Fruit fly (Drosophila melanogaster) whole organism, pupa: Measurements from ENCODE around the gene CG6497.

Source experiments
- CG10348 ChIP-seq: fragments of 200-800 bp; sonication (Bioruptor generic); IDR thresholded peaks from 2 replicates; pipeline ENCODE4 v1.3.6; 2022; ENCODE audit warnings: missing biosample characterization, missing genetic modification characterization
- CG12605 ChIP-seq: fragments of 200-800 bp; sonication (Bioruptor generic); IDR thresholded peaks from 2 replicates; pipeline ENCODE4 v1.3.6; 2022; ENCODE audit warnings: missing biosample characterization, missing genetic modification characterization
- CG13204 ChIP-seq: fragments of 200-800 bp; sonication (Bioruptor generic); optimal IDR thresholded peaks from 2 replicates; lab custom pipeline; 2018; ENCODE audit warnings: missing biosample characterization, mild to moderate bottlenecking, missing genetic modification characterization, moderate library complexity
- CG14655 ChIP-seq: fragments of 200-800 bp; sonication (Bioruptor generic); optimal IDR thresholded peaks from 3 replicates; lab custom pipeline; 2017; ENCODE audit warnings: mild to moderate bottlenecking, missing biosample characterization, missing genetic modification reagents, missing genetic modification characterization
- CG15710 ChIP-seq: fragments of 200-800 bp; sonication (Bioruptor generic); optimal IDR thresholded peaks from 2 replicates; lab custom pipeline; 2018; ENCODE audit warnings: missing biosample characterization, mild to moderate bottlenecking, missing genetic modification characterization, moderate library complexity
- CG17806 ChIP-seq: fragments of 200-800 bp; sonication (Bioruptor generic); optimal IDR thresholded peaks from 2 replicates; lab custom pipeline; 2018; ENCODE audit warnings: missing biosample characterization, mild to moderate bottlenecking, missing genetic modification characterization, moderate library complexity
- CG32121 ChIP-seq: fragments of 200-800 bp; sonication (Bioruptor generic); IDR thresholded peaks from 2 replicates; pipeline ENCODE4 v1.3.6; 2022; ENCODE audit warnings: missing biosample characterization, missing genetic modification characterization
- CG34367 ChIP-seq: fragments of 200-800 bp; sonication (Bioruptor generic); optimal IDR thresholded peaks from 2 replicates; lab custom pipeline; 2018; ENCODE audit warnings: missing biosample characterization, mild to moderate bottlenecking, missing genetic modification characterization
- CG4496 ChIP-seq: fragments of 200-800 bp; sonication (Bioruptor generic); IDR thresholded peaks from 3 replicates; pipeline ENCODE4 v1.3.6; 2022; ENCODE audit warnings: missing biosample characterization, missing genetic modification characterization
- CG8159 ChIP-seq: fragments of 200-800 bp; sonication (Bioruptor generic); optimal IDR thresholded peaks from 3 replicates; lab custom pipeline; 2018; ENCODE audit warnings: missing biosample characterization, mild to moderate bottlenecking, missing genetic modification characterization, moderate library complexity
- CG8301 ChIP-seq: fragments of 200-800 bp; sonication (Bioruptor generic); optimal IDR thresholded peaks from 2 replicates; lab custom pipeline; 2018; ENCODE audit warnings: missing biosample characterization, mild to moderate bottlenecking, missing genetic modification characterization
- CG9948 ChIP-seq: fragments of 200-800 bp; sonication (Bioruptor generic); optimal IDR thresholded peaks from 2 replicates; lab custom pipeline; 2018; ENCODE audit warnings: missing biosample characterization, mild to moderate bottlenecking, missing genetic modification characterization, moderate library complexity
- D1 ChIP-seq: fragments of 200-800 bp; sonication (Bioruptor generic); optimal IDR thresholded peaks from 2 replicates; lab custom pipeline; 2018; ENCODE audit warnings: missing biosample characterization, mild to moderate bottlenecking, missing genetic modification characterization, moderate library complexity
- EcR ChIP-seq: fragments of 200-800 bp; sonication (Bioruptor generic); optimal IDR thresholded peaks from 3 replicates; lab custom pipeline; 2019; ENCODE audit warnings: missing biosample characterization, missing genetic modification characterization, mild to moderate bottlenecking, moderate library complexity, missing genetic modification reagents
- Ets98B ChIP-seq: fragments of 200-800 bp; sonication (Bioruptor generic); IDR thresholded peaks from 2 replicates; pipeline ENCODE4 v1.3.6; 2022; ENCODE audit warnings: missing biosample characterization, missing genetic modification characterization
- Pif1A ChIP-seq: fragments of 200-800 bp; sonication (Bioruptor generic); optimal IDR thresholded peaks from 3 replicates; lab custom pipeline; 2016; ENCODE audit warnings: missing biosample characterization, missing genetic modification characterization
- Pif1B ChIP-seq: fragments of 200-800 bp; sonication (Bioruptor generic); optimal IDR thresholded peaks from 3 replicates; lab custom pipeline; 2016; ENCODE audit warnings: missing biosample characterization, missing genetic modification characterization
- Snoo ChIP-seq: fragments of 200-800 bp; sonication (Bioruptor generic); optimal IDR thresholded peaks from 3 replicates; lab custom pipeline; 2017; ENCODE audit warnings: missing biosample characterization, mild to moderate bottlenecking, missing genetic modification characterization, inconsistent platforms
- fd96Ca ChIP-seq: fragments of 200-800 bp; sonication (Bioruptor generic); IDR thresholded peaks from 3 replicates; pipeline ENCODE4 v1.3.6; 2022; ENCODE audit warnings: missing biosample characterization, missing genetic modification characterization
- gl ChIP-seq: fragments of 200-800 bp; sonication (Bioruptor generic); optimal IDR thresholded peaks from 2 replicates; lab custom pipeline; 2018; ENCODE audit warnings: missing biosample characterization, mild to moderate bottlenecking, missing genetic modification characterization
- rn ChIP-seq: fragments of 200-800 bp; sonication (Bioruptor generic); IDR thresholded peaks from 2 replicates; pipeline ENCODE4 v1.3.6; 2022; ENCODE audit warnings: missing biosample characterization, missing genetic modification characterization

CG6497 gene

dm6 chr3L:17242078-17242613, 11.6 kb downstream of the CG6497 start, which contains the start of gene Afg3l2:
TSS of gene Afg3l2 (minus strand) at chr3L:17242128.
- TF ChIP-seq Pif1A (peak; percentile 65), EcR (GFP tag; lab: Kevin White, UChicago) (no peak), CG13204 (GFP tag; lab: Kevin White, UChicago) (no peak), CG14655 (GFP tag; lab: Kevin White, UChicago) (peak; percentile 66), Ets98B (GFP tag; lab: Robert Waterston, UW) (peak; percentile 78), CG8301 (tag; lab: Kevin White, UChicago) (peak; percentile 77), Snoo (no peak), rn (GFP tag; lab: Robert Waterston, UW) (peak; percentile 33; the same call in 1 of the 2 replicates), Pif1B (GFP tag; lab: Kevin White, UChicago) (peak; percentile 55), gl (tag; lab: Kevin White, UChicago) (no peak), CG10348 (no peak), D1 (peak; percentile 35), CG17806 (tag; lab: Kevin White, UChicago) (no peak), CG4496 (GFP tag; lab: Robert Waterston, UW) (peak; percentile 85), fd96Ca (GFP tag; lab: Robert Waterston, UW) (peak; percentile 72), CG8159 (tag; lab: Kevin White, UChicago) (peak; percentile 79), CG34367 (tag; lab: Kevin White, UChicago) (no peak), CG15710 (tag; lab: Kevin White, UChicago) (peak; percentile 47), CG9948 (tag; lab: Kevin White, UChicago) (peak; percentile 47), CG32121 (no peak), CG12605 (GFP tag; lab: Robert Waterston, UW) (peak; percentile 33; the same call in 1 of the 2 replicates)

dm6 chr3L:17238129-17238732, 15.5 kb downstream of the CG6497 start, which contains the start of gene Rbp6:
TSS of gene Rbp6 (minus strand) at chr3L:17238212.
- no peak for TF ChIP-seq EcR (GFP tag; lab: Kevin White, UChicago)
- peak; percentile 63 for TF ChIP-seq CG13204 (GFP tag; lab: Kevin White, UChicago)
- TF ChIP-seq Pif1B (GFP tag; lab: Kevin White, UChicago): peak; percentile 34
- peak; percentile 59 for TF ChIP-seq CG14655 (GFP tag; lab: Kevin White, UChicago)
- peak; percentile 34; the same call in 1 of the 3 replicates for TF ChIP-seq fd96Ca (GFP tag; lab: Robert Waterston, UW)
- TF ChIP-seq CG8301 (tag; lab: Kevin White, UChicago): peak; percentile 49
- peak; percentile 41; the same call in 1 of the 2 replicates for TF ChIP-seq CG32121
- peak; percentile 41 for TF ChIP-seq Pif1A
- TF ChIP-seq CG8159 (tag; lab: Kevin White, UChicago): no peak
- no peak for TF ChIP-seq D1
- TF ChIP-seq CG34367 (tag; lab: Kevin White, UChicago): no peak
- no peak for TF ChIP-seq gl (tag; lab: Kevin White, UChicago)
- TF ChIP-seq Snoo: peak; percentile 35
- peak; percentile 75 for TF ChIP-seq CG4496 (GFP tag; lab: Robert Waterston, UW)
- peak; percentile 33 for TF ChIP-seq CG9948 (tag; lab: Kevin White, UChicago)
- TF ChIP-seq CG15710 (tag; lab: Kevin White, UChicago): no peak
- TF ChIP-seq Ets98B (GFP tag; lab: Robert Waterston, UW): peak; percentile 64
- peak; percentile 15; the same call in 1 of the 2 replicates for TF ChIP-seq CG10348
- no peak for TF ChIP-seq rn (GFP tag; lab: Robert Waterston, UW)
- peak; percentile 37 for TF ChIP-seq CG17806 (tag; lab: Kevin White, UChicago)
- TF ChIP-seq CG12605 (GFP tag; lab: Robert Waterston, UW): no peak

- TF ChIP-seq D1: no peak
- TF ChIP-seq Snoo: no peak
- no peak for TF ChIP-seq Ets98B (GFP tag; lab: Robert Waterston, UW)
- no peak for TF ChIP-seq CG13204 (GFP tag; lab: Kevin White, UChicago)
- no peak for TF ChIP-seq EcR (GFP tag; lab: Kevin White, UChicago)
- TF ChIP-seq CG12605 (GFP tag; lab: Robert Waterston, UW): no peak
- no peak for TF ChIP-seq CG14655 (GFP tag; lab: Kevin White, UChicago)
- TF ChIP-seq CG32121: no peak
- TF ChIP-seq gl (tag; lab: Kevin White, UChicago): no peak
- TF ChIP-seq CG10348: no peak
These were observed 16.7 kb downstream of the CG6497 start for dm6 chr3L:17237003-17237402.

dm6 chr3L:17226330-17226729, 27.4 kb downstream of the CG6497 start:
- TF ChIP-seq CG12605 (GFP tag; lab: Robert Waterston, UW): no peak
- TF ChIP-seq D1: no peak
- peak; percentile 45 for TF ChIP-seq CG14655 (GFP tag; lab: Kevin White, UChicago)
- TF ChIP-seq CG32121: no peak
- TF ChIP-seq gl (tag; lab: Kevin White, UChicago): no peak
- TF ChIP-seq Snoo: no peak
- no peak for TF ChIP-seq CG9948 (tag; lab: Kevin White, UChicago)
- TF ChIP-seq CG4496 (GFP tag; lab: Robert Waterston, UW): 0 out of 3 replicates have a peak, but pooled peaks have one; percentile 36
- no peak for TF ChIP-seq Pif1A
- TF ChIP-seq Ets98B (GFP tag; lab: Robert Waterston, UW): no peak
- TF ChIP-seq CG15710 (tag; lab: Kevin White, UChicago): no peak
- TF ChIP-seq CG34367 (tag; lab: Kevin White, UChicago): no peak
- TF ChIP-seq CG13204 (GFP tag; lab: Kevin White, UChicago): no peak
- no peak for TF ChIP-seq CG10348
- peak; percentile 66 for TF ChIP-seq CG8159 (tag; lab: Kevin White, UChicago)
- TF ChIP-seq CG8301 (tag; lab: Kevin White, UChicago): peak; percentile 32
- TF ChIP-seq EcR (GFP tag; lab: Kevin White, UChicago): no peak
- TF ChIP-seq Pif1B (GFP tag; lab: Kevin White, UChicago): no peak
- no peak for TF ChIP-seq CG17806 (tag; lab: Kevin White, UChicago)
- 0 out of 3 replicates have a peak, but pooled peaks have one; percentile 14 for TF ChIP-seq fd96Ca (GFP tag; lab: Robert Waterston, UW)
- no peak for TF ChIP-seq rn (GFP tag; lab: Robert Waterston, UW)
